Worm (Caenorhabditis elegans) whole organism, L1 larva: ENCODE data around the gene B0244.4.

ENCODE experiments used
- C04F5.9 ChIP-seq: sonication (generic microtip); optimal IDR thresholded peaks from 2 replicates; lab custom pipeline; 2016; ENCODE audit warnings: missing genetic modification characterization, missing compliant biosample characterization
- C34B4.2 ChIP-seq: sonication (generic microtip); optimal IDR thresholded peaks from 2 replicates; lab custom pipeline; 2017; ENCODE audit warnings: mild to moderate bottlenecking, missing genetic modification characterization, missing compliant biosample characterization
- alr-1 ChIP-seq: fragments of 200-800 bp; sonication (Bioruptor generic); optimal IDR thresholded peaks from 2 replicates; lab custom pipeline; 2018; ENCODE audit warnings: borderline replicate concordance, mild to moderate bottlenecking, missing genetic modification characterization, missing compliant biosample characterization
- ama-1 ChIP-seq: fragments of 150-350 bp; optimal IDR thresholded peaks from 2 replicates; lab custom pipeline; 2014
- ceh-63 ChIP-seq: fragments of 200-800 bp; sonication (Bioruptor generic); optimal IDR thresholded peaks from 2 replicates; lab custom pipeline; 2018; ENCODE audit warnings: mild to moderate bottlenecking, missing genetic modification characterization, missing compliant biosample characterization
- ceh-8 ChIP-seq: fragments of 200-800 bp; sonication (Bioruptor generic); optimal IDR thresholded peaks from 2 replicates; lab custom pipeline; 2018; ENCODE audit warnings: mild to moderate bottlenecking, missing genetic modification characterization, moderate library complexity, missing compliant biosample characterization
- ceh-82 ChIP-seq, 3 experiments: fragments of 150-350 bp in 1 of 3; sonication (generic microtip) in 2 of 3; optimal IDR thresholded peaks; 2 replicates each; lab custom pipeline; 2014 to 2017; ENCODE audit warnings: missing biosample characterization in 3 of 3, missing genetic modification characterization in 3 of 3
- ceh-88 ChIP-seq: fragments of 200-800 bp; sonication (Bioruptor generic); IDR thresholded peaks from 2 replicates; pipeline ENCODE4 v1.3.6; 2022; ENCODE audit warnings: missing genetic modification characterization, missing compliant biosample characterization
- ceh-90 ChIP-seq: sonication (generic microtip); optimal IDR thresholded peaks from 2 replicates; lab custom pipeline; 2016; ENCODE audit warnings: missing genetic modification characterization, missing compliant biosample characterization
- efl-3 ChIP-seq: fragments of 200-800 bp; sonication (Bioruptor generic); optimal IDR thresholded peaks from 2 replicates; lab custom pipeline; 2018; ENCODE audit warnings: mild to moderate bottlenecking, missing genetic modification characterization, missing compliant biosample characterization
- egl-13 ChIP-seq: sonication (generic microtip); optimal IDR thresholded peaks from 2 replicates; lab custom pipeline; 2016; ENCODE audit warnings: missing genotype, missing genetic modification reagents, missing genetic modification characterization, missing compliant biosample characterization
- egl-27 ChIP-seq, 2 experiments: fragments of 150-350 bp in 1 of 2; sonication (generic microtip); optimal IDR thresholded peaks; 3 replicates each; lab custom pipeline; 2017 to 2018; ENCODE audit warnings: missing biosample characterization in 2 of 2, missing genetic modification characterization in 2 of 2, missing genetic modification reagents in 2 of 2
- elt-2 ChIP-seq: sonication (generic microtip); optimal IDR thresholded peaks from 2 replicates; lab custom pipeline; 2016; ENCODE audit warnings: missing genetic modification characterization, mild to moderate bottlenecking, inconsistent platforms, missing compliant biosample characterization, missing genetic modification reagents
- elt-3 ChIP-seq, 6 experiments: fragments of 150-350 bp in 1 of 6; sonication (generic microtip); optimal IDR thresholded peaks; 2 replicates each; lab custom pipeline; 2017 to 2018; ENCODE audit warnings: missing biosample characterization in 6 of 6, missing genetic modification characterization in 6 of 6, inconsistent platforms in 1 of 6
- fkh-10 ChIP-seq: sonication (generic microtip); optimal IDR thresholded peaks from 2 replicates; lab custom pipeline; 2017; ENCODE audit warnings: missing biosample characterization, missing genetic modification reagents, missing genetic modification characterization
- fkh-4 ChIP-seq: sonication (generic microtip); optimal IDR thresholded peaks from 2 replicates; lab custom pipeline; 2016; ENCODE audit warnings: missing compliant biosample characterization, missing genetic modification characterization, borderline replicate concordance
- hlh-4 ChIP-seq: sonication (generic microtip); optimal IDR thresholded peaks from 2 replicates; lab custom pipeline; 2016; ENCODE audit warnings: mild to moderate bottlenecking, missing genetic modification characterization, missing compliant biosample characterization
- lin-13 ChIP-seq: fragments of 150-350 bp; optimal IDR thresholded peaks from 2 replicates; lab custom pipeline; 2014; ENCODE audit warnings: missing biosample characterization, missing genetic modification reagents, missing genetic modification characterization
- lin-35 ChIP-seq, 2 experiments: fragments of 150-350 bp; optimal IDR thresholded peaks; 2 replicates each; lab custom pipeline; 2014; ENCODE audit warnings: missing biosample characterization in 2 of 2, missing genetic modification characterization in 2 of 2, missing genetic modification reagents in 2 of 2
- lin-39 ChIP-seq: fragments of 150-350 bp; optimal IDR thresholded peaks from 2 replicates; lab custom pipeline; 2014; ENCODE audit warnings: missing biosample characterization, missing genetic modification reagents, missing genetic modification characterization
- lir-3 ChIP-seq: sonication (generic microtip); optimal IDR thresholded peaks from 2 replicates; lab custom pipeline; 2016; ENCODE audit warnings: mild to moderate bottlenecking, missing genetic modification characterization, moderate library complexity, missing compliant biosample characterization; ENCODE audit not compliant: poor library complexity
- lsy-2 ChIP-seq, 2 experiments: fragments of 150-350 bp; optimal IDR thresholded peaks; 2 replicates each; lab custom pipeline; 2014; ENCODE audit warnings: missing biosample characterization in 2 of 2, missing genetic modification characterization in 2 of 2
- mab-9 ChIP-seq: fragments of 200-800 bp; sonication (Bioruptor generic); IDR thresholded peaks from 2 replicates; pipeline ENCODE4 v1.3.6; 2022; ENCODE audit warnings: missing genetic modification reagents, missing genetic modification characterization, missing compliant biosample characterization
- mdl-1 ChIP-seq, 2 experiments: fragments of 150-350 bp; optimal IDR thresholded peaks; 2 replicates each; lab custom pipeline; 2014 to 2017; ENCODE audit warnings: missing biosample characterization in 2 of 2, missing genetic modification characterization in 2 of 2, inconsistent platforms in 1 of 2
- nhr-11 ChIP-seq: fragments of 150-350 bp; optimal IDR thresholded peaks from 2 replicates; lab custom pipeline; 2014; ENCODE audit warnings: missing biosample characterization, missing genetic modification characterization
- nhr-12 ChIP-seq: sonication (generic microtip); optimal IDR thresholded peaks from 2 replicates; lab custom pipeline; 2017; ENCODE audit warnings: missing biosample characterization, missing genetic modification characterization
- nhr-19 ChIP-seq: fragments of 200-800 bp; sonication (Bioruptor generic); conservative IDR thresholded peaks from 2 replicates; pipeline ENCODE4 v1.3.6; 2022; ENCODE audit warnings: missing genetic modification characterization, missing compliant biosample characterization
- nhr-20 ChIP-seq: sonication (generic microtip); optimal IDR thresholded peaks from 2 replicates; lab custom pipeline; 2016; ENCODE audit warnings: mild to moderate bottlenecking, missing genetic modification characterization, missing compliant biosample characterization
- nhr-28 ChIP-seq: fragments of 150-350 bp; optimal IDR thresholded peaks from 2 replicates; lab custom pipeline; 2014; ENCODE audit warnings: missing biosample characterization, missing genetic modification characterization
- nhr-47 ChIP-seq: sonication (generic microtip); optimal IDR thresholded peaks from 2 replicates; lab custom pipeline; 2016; ENCODE audit warnings: mild to moderate bottlenecking, missing genetic modification characterization, moderate library complexity, missing compliant biosample characterization
- nhr-76 ChIP-seq: sonication (generic microtip); optimal IDR thresholded peaks from 2 replicates; lab custom pipeline; 2017; ENCODE audit warnings: missing biosample characterization, missing genetic modification characterization
- nhr-77 ChIP-seq: fragments of 150-350 bp; optimal IDR thresholded peaks from 2 replicates; lab custom pipeline; 2014; ENCODE audit warnings: missing biosample characterization, missing genetic modification characterization
- nhr-85 ChIP-seq: sonication (generic microtip); peaks from one replicate; lab custom pipeline; 2016; ENCODE audit warnings: missing genetic modification characterization, inconsistent platforms, missing compliant biosample characterization
- nhr-90 ChIP-seq: sonication (generic microtip); optimal IDR thresholded peaks from 2 replicates; lab custom pipeline; 2016; ENCODE audit warnings: mild to moderate bottlenecking, missing genetic modification characterization, missing compliant biosample characterization; ENCODE audit not compliant: poor library complexity
- pax-3 ChIP-seq: fragments of 200-800 bp; sonication (Bioruptor generic); optimal IDR thresholded peaks from 2 replicates; lab custom pipeline; 2018; ENCODE audit warnings: mild to moderate bottlenecking, missing genetic modification characterization, moderate library complexity, missing compliant biosample characterization
- skn-1 ChIP-seq: fragments of 150-350 bp; optimal IDR thresholded peaks from 2 replicates; lab custom pipeline; 2014; ENCODE audit warnings: missing biosample characterization, missing genetic modification characterization
- snu-23 ChIP-seq: sonication (generic microtip); optimal IDR thresholded peaks from 2 replicates; lab custom pipeline; 2016; ENCODE audit warnings: missing genetic modification characterization, missing compliant biosample characterization
- sptf-1 ChIP-seq: fragments of 150-350 bp; optimal IDR thresholded peaks from 2 replicates; lab custom pipeline; 2014; ENCODE audit warnings: missing biosample characterization, missing genetic modification characterization
- sup-37 ChIP-seq: fragments of 200-800 bp; sonication (Bioruptor generic); optimal IDR thresholded peaks from 2 replicates; lab custom pipeline; 2018; ENCODE audit warnings: mild to moderate bottlenecking, missing genetic modification characterization, missing compliant biosample characterization
- unc-130 ChIP-seq: fragments of 150-350 bp; optimal IDR thresholded peaks from 2 replicates; lab custom pipeline; 2017; ENCODE audit warnings: missing biosample characterization, missing genetic modification characterization, inconsistent platforms
- unc-30 ChIP-seq: sonication (generic microtip); optimal IDR thresholded peaks from 2 replicates; lab custom pipeline; 2017; ENCODE audit warnings: missing biosample characterization, missing genetic modification characterization
- unc-86 ChIP-seq: sonication (generic microtip); optimal IDR thresholded peaks from 2 replicates; lab custom pipeline; 2016; ENCODE audit warnings: missing genetic modification characterization, missing compliant biosample characterization
- unc-98 ChIP-seq: fragments of 200-800 bp; sonication (Bioruptor generic); IDR thresholded peaks from 2 replicates; pipeline ENCODE4 v1.3.6; 2022; ENCODE audit warnings: missing genetic modification characterization, missing compliant biosample characterization
- vab-15 ChIP-seq: sonication (generic microtip); optimal IDR thresholded peaks from 2 replicates; lab custom pipeline; 2017; ENCODE audit warnings: missing genotype, mild to moderate bottlenecking, missing genetic modification characterization, missing compliant biosample characterization
- zag-1 ChIP-seq: fragments of 150-350 bp; optimal IDR thresholded peaks from 2 replicates; lab custom pipeline; 2014; ENCODE audit warnings: missing biosample characterization, missing genetic modification characterization

Gene B0244.4

DNA sequence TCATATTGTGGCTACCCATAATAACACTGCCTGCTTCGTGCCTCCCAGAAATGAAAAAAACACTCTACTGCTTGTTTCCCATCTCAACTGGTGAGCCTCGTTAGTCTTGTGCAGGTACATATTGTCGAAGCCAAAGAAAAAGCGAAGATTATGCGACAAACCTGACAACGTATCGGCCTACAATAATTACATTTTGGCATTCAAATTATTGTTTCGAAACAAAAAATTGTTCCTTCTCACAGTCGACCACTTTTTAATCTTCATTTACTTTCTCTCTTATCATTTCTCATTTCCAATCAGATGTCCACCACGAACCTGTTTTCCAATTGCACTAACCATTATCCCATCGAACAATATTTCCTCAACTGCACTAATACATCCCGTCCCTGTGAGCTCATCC, 4.2 kb upstream of the B0244.4 start, which contains the start of gene B0244.15:
B0244.15 (plus strand) TSS at position 301 of the 400 bp plus-strand sequence.
- TF ChIP-seq nhr-90 (tag; lab: Kevin White, UChicago) (no peak), nhr-76 (tag; lab: Kevin White, UChicago) (no peak), hlh-4 (tag; lab: Kevin White, UChicago) (no peak), nhr-77 (no peak), fkh-4 (tag; lab: Kevin White, UChicago) (no peak), pax-3 (tag; lab: Kevin White, UChicago) (no peak), nhr-28 (tag; lab: Kevin White, UChicago) (no peak), fkh-10 (GFP tag; lab: Kevin White, UChicago) (no peak), ceh-8 (no peak), ceh-82 (tag; optimal IDR thresholded peaks at IDR 0.05; lab: Kevin White, UChicago) (no peak), mdl-1 (tag; optimal IDR thresholded peaks at IDR 0.05; lab: Kevin White, UChicago) (no peak), elt-3 (tag; optimal IDR thresholded peaks at IDR 0.05; lab: Kevin White, UChicago) (no peak), ceh-88 (no peak), sup-37 (no peak), snu-23 (GFP tag; lab: Kevin White, UChicago) (no peak), mab-9 (GFP tag; lab: Robert Waterston, UW) (no peak)

ce11 chrIII:5744579-5744978, 2.7 kb upstream of the B0244.4 start, which contains the start of gene B0244.5:
Gene B0244.5, plus strand, starts transcription at chrIII:5744879.
- TF ChIP-seq ama-1 (lab: Kevin White, UChicago) = no peak
- no peak for TF ChIP-seq nhr-47
- TF ChIP-seq mab-9 (GFP tag; lab: Robert Waterston, UW) = no peak
- no peak for TF ChIP-seq fkh-4 (tag; lab: Kevin White, UChicago)

DNA sequence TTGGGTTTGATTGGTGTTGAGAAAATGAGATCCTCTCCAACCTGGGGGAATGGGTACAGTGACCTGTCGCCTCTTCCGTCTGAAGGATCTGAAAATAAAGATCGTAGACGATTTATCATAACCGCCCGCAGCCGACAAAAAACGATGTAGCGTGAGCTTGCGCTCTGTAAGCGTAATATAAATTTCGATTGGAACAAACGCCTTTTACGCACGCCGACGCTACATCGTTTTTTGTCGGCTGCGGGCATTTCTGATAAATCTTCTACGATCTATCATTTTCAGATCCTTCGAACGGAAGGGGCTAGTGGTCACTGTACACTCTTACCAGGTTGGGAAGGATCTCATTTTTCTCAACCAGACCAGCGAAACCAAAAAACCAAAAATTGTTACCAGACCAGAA, 1.1 kb downstream of the B0244.4 start:
- TF ChIP-seq nhr-47 (no peak), lin-13 (GFP tag; lab: Kevin White, UChicago) (no peak), nhr-76 (tag; lab: Kevin White, UChicago) (no peak), sup-37 (no peak), egl-13 (no peak), mab-9 (GFP tag; lab: Robert Waterston, UW) (no peak), elt-2 (tag; lab: Kevin White, UChicago) (no peak), sptf-1 (tag; lab: Kevin White, UChicago) (no peak), alr-1 (tag; lab: Kevin White, UChicago) (no peak), ceh-90 (no peak), unc-98 (GFP tag; lab: Robert Waterston, UW) (no peak), hlh-4 (tag; lab: Kevin White, UChicago) (no peak), lsy-2 (tag; optimal IDR thresholded peaks at IDR 0.05; lab: Kevin White, UChicago) (no peak), egl-27 (tag; optimal IDR thresholded peaks at IDR 0.05; lab: Kevin White, UChicago) (no peak), skn-1 (tag; lab: Kevin White, UChicago) (no peak), unc-86 (tag; lab: Kevin White, UChicago) (no peak)

DNA sequence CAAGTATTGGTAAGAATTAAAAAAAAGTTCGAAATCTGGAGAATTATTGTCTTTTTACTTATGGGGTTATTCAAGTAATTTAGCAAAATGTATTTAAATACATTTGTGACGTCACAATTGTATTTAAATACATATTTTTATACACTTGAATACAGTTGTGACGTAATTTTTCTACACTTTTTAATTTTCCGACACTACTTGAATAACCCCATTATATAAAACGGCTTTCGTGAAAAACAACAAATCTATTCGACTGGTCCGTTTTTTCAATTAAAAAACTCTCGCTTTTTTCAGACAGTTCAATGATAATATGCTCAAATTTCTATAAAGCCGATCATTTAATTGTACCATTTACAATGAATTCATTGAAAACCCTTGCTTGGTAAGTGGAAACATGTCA, 3.2 kb downstream of the B0244.4 start:
- TF ChIP-seq nhr-20 (tag; lab: Kevin White, UChicago) = no peak
- TF ChIP-seq nhr-12 (tag; lab: Kevin White, UChicago) = no peak
- TF ChIP-seq zag-1 = no peak
- no peak for TF ChIP-seq ceh-63 (GFP tag; lab: Kevin White, UChicago)
- TF ChIP-seq C04F5.9 (tag; lab: Kevin White, UChicago) = no peak
- no peak for TF ChIP-seq vab-15
- no peak for TF ChIP-seq ceh-90
- TF ChIP-seq snu-23 (GFP tag; lab: Kevin White, UChicago) = no peak
- no peak for TF ChIP-seq nhr-11 (tag; lab: Kevin White, UChicago)
- TF ChIP-seq lin-39 = no peak
- TF ChIP-seq lir-3 (tag; lab: Kevin White, UChicago) = no peak
- no peak for TF ChIP-seq nhr-85 (tag; lab: Kevin White, UChicago)
- TF ChIP-seq lsy-2 (tag; optimal IDR thresholded peaks at IDR 0.05; lab: Kevin White, UChicago) = no peak
- no peak for TF ChIP-seq nhr-19
- TF ChIP-seq unc-30 = no peak
- TF ChIP-seq unc-130 = no peak
- no peak for TF ChIP-seq lin-35 (GFP tag; optimal IDR thresholded peaks at IDR 0.05; lab: Kevin White, UChicago)
- no peak for TF ChIP-seq C34B4.2 (tag; lab: Kevin White, UChicago)
- no peak for TF ChIP-seq hlh-4 (tag; lab: Kevin White, UChicago)
- TF ChIP-seq efl-3 (GFP tag; lab: Kevin White, UChicago) = no peak
